Fruit fly (Drosophila melanogaster) whole organism, wandering third instar larva: ENCODE data around the gene HP1b.

Experiments used
- Abd-B ChIP-seq: fragments of >200 bp; optimal IDR thresholded peaks from 2 replicates; lab custom pipeline; 2017; ENCODE audit warnings: missing biosample characterization, missing genetic modification characterization
- Dfd ChIP-seq: fragments of >200 bp; optimal IDR thresholded peaks from 2 replicates; lab custom pipeline; 2017; ENCODE audit warnings: missing biosample characterization, missing genetic modification characterization
- Dif ChIP-seq: fragments of 200-275, 200-300 bp; sonication (Bioruptor generic); optimal IDR thresholded peaks from 2 replicates; lab custom pipeline; 2018; ENCODE audit warnings: missing biosample characterization, missing genetic modification characterization; ENCODE audit not compliant: partially characterized antibody
- GATAd ChIP-seq: sonication (Bioruptor generic); optimal IDR thresholded peaks from 2 replicates; lab custom pipeline; 2016; ENCODE audit warnings: missing biosample characterization, missing genetic modification characterization
- Hnf4 ChIP-seq: fragments of 200-800 bp; sonication (Bioruptor generic); optimal IDR thresholded peaks from 2 replicates; lab custom pipeline; 2016; ENCODE audit warnings: missing biosample characterization, mild to moderate bottlenecking, missing genetic modification characterization
- Jra ChIP-seq: sonication (Bioruptor generic); optimal IDR thresholded peaks from 2 replicates; lab custom pipeline; 2016; ENCODE audit warnings: missing biosample characterization, missing genetic modification characterization
- Mio ChIP-seq: sonication (Bioruptor generic); optimal IDR thresholded peaks from 2 replicates; lab custom pipeline; 2016; ENCODE audit warnings: missing biosample characterization, missing genetic modification characterization
- Myc ChIP-seq: fragments of >200 bp; optimal IDR thresholded peaks from 2 replicates; lab custom pipeline; 2017
- N ChIP-seq: fragments of >200 bp; optimal IDR thresholded peaks from 2 replicates; lab custom pipeline; 2018; ENCODE audit warnings: missing biosample characterization, missing external identifiers, missing genetic modification characterization
- OdsH ChIP-seq: fragments of 200-800 bp; sonication (Bioruptor generic); optimal IDR thresholded peaks from 2 replicates; lab custom pipeline; 2016; ENCODE audit warnings: missing biosample characterization, mild to moderate bottlenecking, missing genetic modification characterization
- Rel ChIP-seq, 2 experiments: fragments of 200-800 bp; sonication (Bioruptor generic) in 1 of 2; optimal IDR thresholded peaks; 2 replicates in 1 of 2; 3 replicates in 1 of 2; lab custom pipeline; 2016 to 2019; ENCODE audit warnings: mild to moderate bottlenecking in 2 of 2, missing biosample characterization in 2 of 2, missing genetic modification characterization in 2 of 2, moderate library complexity in 1 of 2
- Sp1 ChIP-seq: fragments of 200-800 bp; sonication (Bioruptor generic); optimal IDR thresholded peaks from 3 replicates; lab custom pipeline; 2019; ENCODE audit warnings: missing biosample characterization, mild to moderate bottlenecking, missing genetic modification characterization, moderate library complexity
- Vsx2 ChIP-seq: fragments of 200-300, 225-300 bp; sonication (Bioruptor generic); optimal IDR thresholded peaks from 2 replicates; lab custom pipeline; 2018; ENCODE audit warnings: missing biosample characterization, missing genetic modification characterization; ENCODE audit not compliant: partially characterized antibody
- brk ChIP-seq: fragments of 200-800 bp; sonication (Bioruptor generic); optimal IDR thresholded peaks from 2 replicates; lab custom pipeline; 2016; ENCODE audit warnings: missing biosample characterization, mild to moderate bottlenecking, missing genetic modification characterization
- dl ChIP-seq, 2 experiments: fragments of 175-275, 200-275 bp in 1 of 2; fragments of 200-275 bp in 1 of 2; sonication (Bioruptor generic); optimal IDR thresholded peaks; lab custom pipeline; 2018; ENCODE audit warnings: mild to moderate bottlenecking in 2 of 2, missing biosample characterization in 2 of 2, missing genetic modification characterization in 2 of 2, moderate library complexity in 2 of 2; ENCODE audit not compliant: partially characterized antibody in 2 of 2, insufficient read depth in 1 of 2
- dmrt93B ChIP-seq: fragments of 200-800 bp; sonication (Bioruptor generic); optimal IDR thresholded peaks from 2 replicates; lab custom pipeline; 2018; ENCODE audit warnings: missing biosample characterization, mild to moderate bottlenecking, missing genetic modification characterization
- dsf ChIP-seq: sonication (Bioruptor generic); optimal IDR thresholded peaks from 2 replicates; lab custom pipeline; 2016; ENCODE audit warnings: missing biosample characterization, missing genetic modification characterization, borderline replicate concordance
- ey ChIP-seq: fragments of 200-800 bp; sonication (Bioruptor generic); optimal IDR thresholded peaks from 2 replicates; lab custom pipeline; 2016; ENCODE audit warnings: missing biosample characterization, missing genetic modification characterization
- jim ChIP-seq: fragments of 175-275, 200-325 bp; sonication (Bioruptor generic); optimal IDR thresholded peaks from 2 replicates; lab custom pipeline; 2016; ENCODE audit warnings: missing biosample characterization, mild to moderate bottlenecking, missing genetic modification characterization
- pan ChIP-seq: fragments of >200 bp; optimal IDR thresholded peaks from 2 replicates; lab custom pipeline; 2017
- psq ChIP-seq: fragments of 200-800 bp; sonication (Bioruptor generic); optimal IDR thresholded peaks from 3 replicates; lab custom pipeline; 2017; ENCODE audit warnings: missing biosample characterization, mild to moderate bottlenecking, missing genetic modification characterization, moderate library complexity
- rgr ChIP-seq: fragments of 200-800 bp; sonication (Bioruptor generic); optimal IDR thresholded peaks from 3 replicates; lab custom pipeline; 2016; ENCODE audit warnings: missing biosample characterization, mild to moderate bottlenecking, missing genetic modification characterization
- sage ChIP-seq: fragments of 200-800 bp; sonication (Bioruptor generic); optimal IDR thresholded peaks from 2 replicates; lab custom pipeline; 2016; ENCODE audit warnings: missing biosample characterization, mild to moderate bottlenecking, missing genetic modification characterization
- sv ChIP-seq: fragments of 200-800 bp; sonication (Bioruptor generic); optimal IDR thresholded peaks from 3 replicates; lab custom pipeline; 2016; ENCODE audit warnings: missing biosample characterization, missing genetic modification characterization
- tai ChIP-seq: sonication (Bioruptor generic); optimal IDR thresholded peaks from 2 replicates; lab custom pipeline; 2016; ENCODE audit warnings: missing biosample characterization, missing genetic modification characterization
- usp ChIP-seq: fragments of >200 bp; optimal IDR thresholded peaks from 2 replicates; lab custom pipeline; 2017; ENCODE audit warnings: missing biosample characterization, missing genetic modification characterization
- woc ChIP-seq: sonication (Bioruptor generic); optimal IDR thresholded peaks from 2 replicates; lab custom pipeline; 2016; ENCODE audit warnings: missing biosample characterization, mild to moderate bottlenecking, missing genetic modification characterization

HP1b gene

dm6 chrX:9090057-9090358 lies 9.1 kb downstream of the HP1b start:
- TF ChIP-seq sage (GFP tag; lab: Kevin White, UChicago) (no peak), dsf (no peak), OdsH (GFP tag; lab: Kevin White, UChicago) (no peak), tai (GFP tag; lab: Kevin White, UChicago) (no peak), Mio (GFP tag; lab: Kevin White, UChicago) (no peak), rgr (GFP tag; lab: Kevin White, UChicago) (no peak), usp (GFP tag; lab: Kevin White, UChicago) (no peak), sv (GFP tag; lab: Kevin White, UChicago) (no peak), dmrt93B (GFP tag; lab: Kevin White, UChicago) (no peak), Abd-B (no peak), Sp1 (no peak), Hnf4 (GFP tag; lab: Kevin White, UChicago) (no peak), pan (lab: Kevin White, UChicago) (no peak), jim (GFP tag; lab: Kevin White, UChicago) (no peak), psq (no peak)

- no peak for TF ChIP-seq Myc (lab: Kevin White, UChicago)
- no peak for TF ChIP-seq brk (GFP tag; lab: Kevin White, UChicago)
- TF ChIP-seq ey (GFP tag; lab: Kevin White, UChicago): no peak
- no peak for TF ChIP-seq Rel (GFP tag; optimal IDR thresholded peaks at IDR 0.05; lab: Kevin White, UChicago)
- TF ChIP-seq Rel (tag; optimal IDR thresholded peaks at IDR 0.05; lab: Kevin White, UChicago): no peak
- no peak for TF ChIP-seq woc (GFP tag; lab: Kevin White, UChicago)
- peak; percentile 92 for TF ChIP-seq Dfd (GFP tag; lab: Kevin White, UChicago)
- TF ChIP-seq, all 38 proteins: peak for 1
Measured at dm6 chrX:9093062-9093461, 12.2 kb downstream of the HP1b start.

dm6 chrX:9093912-9094311 lies 13.0 kb downstream of the HP1b start:
- TF ChIP-seq Rel (GFP tag; optimal IDR thresholded peaks at IDR 0.05; lab: Kevin White, UChicago) (no peak), Rel (tag; optimal IDR thresholded peaks at IDR 0.05; lab: Kevin White, UChicago) (no peak), Dif (GFP tag; lab: Kevin White, UChicago) (no peak)
- TF ChIP-seq, all 38 proteins: peak for 0

- no peak for TF ChIP-seq OdsH (GFP tag; lab: Kevin White, UChicago)
- TF ChIP-seq Rel (GFP tag; optimal IDR thresholded peaks at IDR 0.05; lab: Kevin White, UChicago): no peak
- TF ChIP-seq Rel (tag; optimal IDR thresholded peaks at IDR 0.05; lab: Kevin White, UChicago): no peak
- TF ChIP-seq dsf: no peak
- no peak for TF ChIP-seq dl (GFP tag; optimal IDR thresholded peaks at IDR 0.05; lab: Kevin White, UChicago; ENCODE audit: insufficient read depth in 1 of 2, partially characterized antibody in 2 of 2)
- TF ChIP-seq Dif (GFP tag; lab: Kevin White, UChicago): no peak
- TF ChIP-seq Vsx2 (GFP tag; lab: Kevin White, UChicago): no peak
- no peak for TF ChIP-seq sv (GFP tag; lab: Kevin White, UChicago)
- no peak for TF ChIP-seq pan (lab: Kevin White, UChicago)
- TF ChIP-seq Sp1: no peak
- no peak for TF ChIP-seq Jra (GFP tag; lab: Kevin White, UChicago)
- no peak for TF ChIP-seq brk (GFP tag; lab: Kevin White, UChicago)
Measured at dm6 chrX:9102125-9102524, 21.3 kb downstream of the HP1b start.

dm6 chrX:9103308-9104185 lies 22.7 kb downstream of the HP1b start, which contains the start of gene CG7766:
TSS of gene CG7766 (minus strand) at chrX:9103739.
- TF ChIP-seq Dfd (GFP tag; lab: Kevin White, UChicago) (no peak), Vsx2 (GFP tag; lab: Kevin White, UChicago) (no peak), N (GFP tag; lab: Kevin White, UChicago) (no peak), GATAd (GFP tag; lab: Kevin White, UChicago) (no peak), tai (GFP tag; lab: Kevin White, UChicago) (no peak)
